Fruit fly (Drosophila melanogaster) whole organism: ENCODE data around the gene lute.

Source experiments
- CG8478 ChIP-seq: fragments of >200 bp; optimal IDR thresholded peaks from 2 replicates; lab custom pipeline; 2018; ENCODE audit warnings: inconsistent platforms
- EcR ChIP-seq, 2 experiments: fragments of >200 bp; optimal IDR thresholded peaks; 2 replicates each; lab custom pipeline; 2017; ENCODE audit warnings: missing biosample characterization in 2 of 2, missing genetic modification characterization in 2 of 2, missing genetic modification reagents in 2 of 2
- psq ChIP-seq: fragments of >200 bp; optimal IDR thresholded peaks from 2 replicates; lab custom pipeline; 2017

DNA sequence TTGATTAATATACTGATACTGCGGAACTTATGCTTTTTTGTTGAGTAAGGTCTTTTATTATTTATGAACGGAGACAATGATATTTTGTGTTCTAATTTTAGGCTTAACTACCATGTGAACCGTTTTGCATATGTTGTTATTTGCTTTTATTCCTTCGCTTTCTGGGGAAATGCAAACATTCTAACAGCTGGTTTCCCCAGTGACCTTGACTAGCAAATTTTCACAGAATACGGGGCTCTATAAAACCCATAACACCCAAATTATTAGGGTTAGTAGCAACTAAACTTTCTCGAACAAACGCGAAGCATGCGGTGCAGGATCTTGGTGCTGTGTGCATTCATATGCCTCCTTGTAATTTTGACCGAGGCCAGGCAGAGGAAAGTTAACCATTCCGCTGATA, 27.8 kb downstream of the lute start, which contains the start of gene CG17283:
- TF ChIP-seq psq (lab: Kevin White, UChicago) (no peak), CG8478 (lab: Kevin White, UChicago) (no peak), EcR (GFP tag; optimal IDR thresholded peaks at IDR 0.05; lab: Kevin White, UChicago) (no peak)
